Worm (Caenorhabditis elegans): Measurements from ENCODE around the gene jmjd-1.1.

DNA sequence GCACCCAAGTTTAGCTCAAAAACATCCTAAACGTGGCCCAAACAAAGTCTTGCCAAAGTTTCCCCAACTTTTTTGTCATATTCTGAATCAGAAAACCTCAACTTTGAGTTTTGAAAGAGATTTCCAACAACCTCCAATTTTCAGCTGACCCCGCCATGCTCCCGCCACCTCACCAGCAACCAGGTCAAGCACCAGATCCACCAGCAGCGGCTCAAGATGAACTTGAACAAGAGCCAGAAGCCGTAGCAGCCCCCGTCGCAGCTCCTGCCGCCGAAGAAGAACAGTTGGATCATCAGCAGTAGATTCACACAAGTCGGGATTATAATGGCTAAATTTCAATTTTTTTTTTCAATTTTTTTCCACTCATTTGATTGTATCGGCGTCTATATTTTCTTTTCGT lies 4.9 kb downstream of the jmjd-1.1 start:
- no peak for TF ChIP-seq lin-13 (GFP tag; optimal IDR thresholded peaks at IDR 0.05)
- TF ChIP-seq ama-1 (optimal IDR thresholded peaks at IDR 0.05) = no peak
- no peak for TF ChIP-seq elt-3 (tag; optimal IDR thresholded peaks at IDR 0.05)
- no peak for TF ChIP-seq zag-1 (tag; optimal IDR thresholded peaks at IDR 0.05)
- TF ChIP-seq ztf-4 (tag; optimal IDR thresholded peaks at IDR 0.05) = no peak
- no peak for TF ChIP-seq nhr-11 (tag; optimal IDR thresholded peaks at IDR 0.05)
- TF ChIP-seq blmp-1 (tag; optimal IDR thresholded peaks at IDR 0.05; ENCODE audit: insufficient read depth) = no peak
- TF ChIP-seq R02D3.7 (tag; optimal IDR thresholded peaks at IDR 0.05) = no peak
- TF ChIP-seq nhr-25 (tag; optimal IDR thresholded peaks at IDR 0.05) = no peak
- TF ChIP-seq snpc-4 (tag; optimal IDR thresholded peaks at IDR 0.05) = no peak
